Fruit fly (Drosophila melanogaster): ENCODE data around the gene CG42637.

The CG42637 gene

dm6 chr3L:19674317-19674716 lies 119.1 kb downstream of the CG42637 start (continued):
- TF ChIP-seq CG2199 (GFP tag; IDR thresholded peaks at IDR 0.05) (no peak), trem (tag; optimal IDR thresholded peaks at IDR 0.05) (peak; percentile 37), sisA (GFP tag; IDR thresholded peaks at IDR 0.05) (peak; percentile 37; the same call in 1 of the 2 replicates), CG30020 (tag; optimal IDR thresholded peaks at IDR 0.05) (no peak), z (GFP tag; IDR thresholded peaks at IDR 0.05) (no peak), CG6254 (GFP tag; optimal IDR thresholded peaks at IDR 0.05) (peak; percentile 25), sima (GFP tag; optimal IDR thresholded peaks at IDR 0.05) (no peak), gce (GFP tag; IDR thresholded peaks at IDR 0.05) (no peak), CG9727 (GFP tag; optimal IDR thresholded peaks at IDR 0.05) (peak; percentile 28), ewg (GFP tag; optimal IDR thresholded peaks at IDR 0.05) (no peak), Dref (GFP tag; IDR thresholded peaks at IDR 0.05) (no peak), ssp (GFP tag; IDR thresholded peaks at IDR 0.05) (no peak), CG17912 (GFP tag; optimal IDR thresholded peaks at IDR 0.05) (no peak), Xrp1 (GFP tag; IDR thresholded peaks at IDR 0.05) (peak; percentile 42; the same call in 1 of the 2 replicates), CG17328 (GFP tag; IDR thresholded peaks at IDR 0.05) (peak; percentile 36; the same call in 1 of the 2 replicates), pum (GFP tag; optimal IDR thresholded peaks at IDR 0.05) (peak; percentile 17), sna (GFP tag; IDR thresholded peaks at IDR 0.05; ENCODE audit: partially characterized antibody) (no peak), yki (optimal IDR thresholded peaks at IDR 0.05) (no peak), Hand (GFP tag; optimal IDR thresholded peaks at IDR 0.05) (no peak), az2 (GFP tag; optimal IDR thresholded peaks at IDR 0.05) (peak; percentile 47), NK7.1 (GFP tag; optimal IDR thresholded peaks at IDR 0.05) (no peak), CG8944 (GFP tag; optimal IDR thresholded peaks at IDR 0.05) (no peak), CTCF (GFP tag; optimal IDR thresholded peaks at IDR 0.05) (no peak), lab (GFP tag; optimal IDR thresholded peaks at IDR 0.05) (peak; percentile 7), CG12104 (GFP tag; optimal IDR thresholded peaks at IDR 0.05) (no peak), HmgD (GFP tag; optimal IDR thresholded peaks at IDR 0.05) (no peak), CG1233 (GFP tag; optimal IDR thresholded peaks at IDR 0.05) (no peak), Nf-YC (tag; optimal IDR thresholded peaks at IDR 0.05) (no peak), fru (optimal IDR thresholded peaks at IDR 0.05) (no peak), Adf1 (GFP tag; IDR thresholded peaks at IDR 0.05) (no peak), CG16815 (GFP tag; optimal IDR thresholded peaks at IDR 0.05) (peak; percentile 35), wek (GFP tag; optimal IDR thresholded peaks at IDR 0.05) (no peak), Hr78 (GFP tag; optimal IDR thresholded peaks at IDR 0.05) (peak in 1 of 2 experiments; percentile 36), NFAT (GFP tag; IDR thresholded peaks at IDR 0.05) (no peak), nmo (GFP tag; optimal IDR thresholded peaks at IDR 0.05) (peak; percentile 38), BtbVII (GFP tag; optimal IDR thresholded peaks at IDR 0.05) (no peak), crp (GFP tag; optimal IDR thresholded peaks at IDR 0.05) (no peak), CG32532 (GFP tag; IDR thresholded peaks at IDR 0.05) (no peak), oc (tag; optimal IDR thresholded peaks at IDR 0.05) (no peak), jumu (GFP tag; optimal IDR thresholded peaks at IDR 0.05) (peak; percentile 9), tx (GFP tag; optimal IDR thresholded peaks at IDR 0.05) (no peak), Atf-2 (GFP tag; optimal IDR thresholded peaks at IDR 0.05) (no peak), CG18619 (GFP tag; optimal IDR thresholded peaks at IDR 0.05) (no peak), nerfin-1 (tag; optimal IDR thresholded peaks at IDR 0.05) (no peak), sob (GFP tag; IDR thresholded peaks at IDR 0.05) (no peak), B-H1 (GFP tag; IDR thresholded peaks at IDR 0.05) (no peak), vfl (GFP tag; optimal IDR thresholded peaks at IDR 0.05) (no peak), CG15696 (tag; optimal IDR thresholded peaks at IDR 0.05) (no peak), CG15479 (GFP tag; optimal IDR thresholded peaks at IDR 0.05) (no peak), mld (GFP tag; IDR thresholded peaks at IDR 0.05; ENCODE audit: partially characterized antibody) (no peak), CG15269 (tag; optimal IDR thresholded peaks at IDR 0.05) (no peak), CG10654 (GFP tag; optimal IDR thresholded peaks at IDR 0.05) (peak; percentile 34), CG12219 (GFP tag; optimal IDR thresholded peaks at IDR 0.05) (no peak)
